Fruit fly (Drosophila melanogaster) whole organism, pupa: ENCODE measurements around the gene CG10581.

Experiments used
- CG10348 ChIP-seq: fragments of 200-800 bp; sonication (Bioruptor generic); IDR thresholded peaks from 2 replicates; pipeline ENCODE4 v1.3.6; 2022; ENCODE audit warnings: missing biosample characterization, missing genetic modification characterization
- CG12605 ChIP-seq: fragments of 200-800 bp; sonication (Bioruptor generic); IDR thresholded peaks from 2 replicates; pipeline ENCODE4 v1.3.6; 2022; ENCODE audit warnings: missing biosample characterization, missing genetic modification characterization
- CG13204 ChIP-seq: fragments of 200-800 bp; sonication (Bioruptor generic); optimal IDR thresholded peaks from 2 replicates; lab custom pipeline; 2018; ENCODE audit warnings: missing biosample characterization, mild to moderate bottlenecking, missing genetic modification characterization, moderate library complexity
- CG14655 ChIP-seq: fragments of 200-800 bp; sonication (Bioruptor generic); optimal IDR thresholded peaks from 3 replicates; lab custom pipeline; 2017; ENCODE audit warnings: mild to moderate bottlenecking, missing biosample characterization, missing genetic modification reagents, missing genetic modification characterization
- CG15710 ChIP-seq: fragments of 200-800 bp; sonication (Bioruptor generic); optimal IDR thresholded peaks from 2 replicates; lab custom pipeline; 2018; ENCODE audit warnings: missing biosample characterization, mild to moderate bottlenecking, missing genetic modification characterization, moderate library complexity
- CG17806 ChIP-seq: fragments of 200-800 bp; sonication (Bioruptor generic); optimal IDR thresholded peaks from 2 replicates; lab custom pipeline; 2018; ENCODE audit warnings: missing biosample characterization, mild to moderate bottlenecking, missing genetic modification characterization, moderate library complexity
- CG32121 ChIP-seq: fragments of 200-800 bp; sonication (Bioruptor generic); IDR thresholded peaks from 2 replicates; pipeline ENCODE4 v1.3.6; 2022; ENCODE audit warnings: missing biosample characterization, missing genetic modification characterization
- CG34367 ChIP-seq: fragments of 200-800 bp; sonication (Bioruptor generic); optimal IDR thresholded peaks from 2 replicates; lab custom pipeline; 2018; ENCODE audit warnings: missing biosample characterization, mild to moderate bottlenecking, missing genetic modification characterization
- CG4496 ChIP-seq: fragments of 200-800 bp; sonication (Bioruptor generic); IDR thresholded peaks from 3 replicates; pipeline ENCODE4 v1.3.6; 2022; ENCODE audit warnings: missing biosample characterization, missing genetic modification characterization
- CG8159 ChIP-seq: fragments of 200-800 bp; sonication (Bioruptor generic); optimal IDR thresholded peaks from 3 replicates; lab custom pipeline; 2018; ENCODE audit warnings: missing biosample characterization, mild to moderate bottlenecking, missing genetic modification characterization, moderate library complexity
- CG8301 ChIP-seq: fragments of 200-800 bp; sonication (Bioruptor generic); optimal IDR thresholded peaks from 2 replicates; lab custom pipeline; 2018; ENCODE audit warnings: missing biosample characterization, mild to moderate bottlenecking, missing genetic modification characterization
- CG9948 ChIP-seq: fragments of 200-800 bp; sonication (Bioruptor generic); optimal IDR thresholded peaks from 2 replicates; lab custom pipeline; 2018; ENCODE audit warnings: missing biosample characterization, mild to moderate bottlenecking, missing genetic modification characterization, moderate library complexity
- D1 ChIP-seq: fragments of 200-800 bp; sonication (Bioruptor generic); optimal IDR thresholded peaks from 2 replicates; lab custom pipeline; 2018; ENCODE audit warnings: missing biosample characterization, mild to moderate bottlenecking, missing genetic modification characterization, moderate library complexity
- EcR ChIP-seq: fragments of 200-800 bp; sonication (Bioruptor generic); optimal IDR thresholded peaks from 3 replicates; lab custom pipeline; 2019; ENCODE audit warnings: missing biosample characterization, missing genetic modification characterization, mild to moderate bottlenecking, moderate library complexity, missing genetic modification reagents
- Ets98B ChIP-seq: fragments of 200-800 bp; sonication (Bioruptor generic); IDR thresholded peaks from 2 replicates; pipeline ENCODE4 v1.3.6; 2022; ENCODE audit warnings: missing biosample characterization, missing genetic modification characterization
- Pif1A ChIP-seq: fragments of 200-800 bp; sonication (Bioruptor generic); optimal IDR thresholded peaks from 3 replicates; lab custom pipeline; 2016; ENCODE audit warnings: missing biosample characterization, missing genetic modification characterization
- Pif1B ChIP-seq: fragments of 200-800 bp; sonication (Bioruptor generic); optimal IDR thresholded peaks from 3 replicates; lab custom pipeline; 2016; ENCODE audit warnings: missing biosample characterization, missing genetic modification characterization
- Snoo ChIP-seq: fragments of 200-800 bp; sonication (Bioruptor generic); optimal IDR thresholded peaks from 3 replicates; lab custom pipeline; 2017; ENCODE audit warnings: missing biosample characterization, mild to moderate bottlenecking, missing genetic modification characterization, inconsistent platforms
- fd96Ca ChIP-seq: fragments of 200-800 bp; sonication (Bioruptor generic); IDR thresholded peaks from 3 replicates; pipeline ENCODE4 v1.3.6; 2022; ENCODE audit warnings: missing biosample characterization, missing genetic modification characterization
- gl ChIP-seq: fragments of 200-800 bp; sonication (Bioruptor generic); optimal IDR thresholded peaks from 2 replicates; lab custom pipeline; 2018; ENCODE audit warnings: missing biosample characterization, mild to moderate bottlenecking, missing genetic modification characterization
- rn ChIP-seq: fragments of 200-800 bp; sonication (Bioruptor generic); IDR thresholded peaks from 2 replicates; pipeline ENCODE4 v1.3.6; 2022; ENCODE audit warnings: missing biosample characterization, missing genetic modification characterization

Gene CG10581

dm6 chr3L:21023795-21024194 is 10.2 kb downstream of the CG10581 start:
- TF ChIP-seq EcR (no peak), CG8301 (tag; lab: Kevin White, UChicago) (no peak), Ets98B (GFP tag; lab: Robert Waterston, UW) (no peak), CG12605 (no peak), CG15710 (tag; lab: Kevin White, UChicago) (no peak), D1 (no peak), fd96Ca (GFP tag; lab: Robert Waterston, UW) (no peak), CG13204 (GFP tag; lab: Kevin White, UChicago) (no peak), CG4496 (GFP tag; lab: Robert Waterston, UW) (no peak), CG14655 (GFP tag; lab: Kevin White, UChicago) (no peak), Snoo (tag; lab: Kevin White, UChicago) (no peak), Pif1A (GFP tag; lab: Kevin White, UChicago) (no peak), CG9948 (tag; lab: Kevin White, UChicago) (no peak), Pif1B (GFP tag; lab: Kevin White, UChicago) (no peak)

- peak; percentile 37; the same call in 2 of the 3 replicates for TF ChIP-seq CG4496 (GFP tag; lab: Robert Waterston, UW)
- peak; percentile 14 for TF ChIP-seq Snoo (tag; lab: Kevin White, UChicago)
- no peak for TF ChIP-seq CG9948 (tag; lab: Kevin White, UChicago)
- no peak for TF ChIP-seq CG14655 (GFP tag; lab: Kevin White, UChicago)
- TF ChIP-seq CG32121 (GFP tag; lab: Robert Waterston, UW): peak; percentile 9; the same call in 1 of the 2 replicates
- no peak for TF ChIP-seq CG10348 (GFP tag; lab: Robert Waterston, UW)
- TF ChIP-seq gl (tag; lab: Kevin White, UChicago): no peak
- no peak for TF ChIP-seq D1
- no peak; the same call in 1 of the 2 replicates for TF ChIP-seq Ets98B (GFP tag; lab: Robert Waterston, UW)
- TF ChIP-seq Pif1B (GFP tag; lab: Kevin White, UChicago): no peak
- no peak for TF ChIP-seq Pif1A (GFP tag; lab: Kevin White, UChicago)
- no peak for TF ChIP-seq CG34367 (tag; lab: Kevin White, UChicago)
- no peak for TF ChIP-seq CG17806 (tag; lab: Kevin White, UChicago)
- no peak for TF ChIP-seq CG15710 (tag; lab: Kevin White, UChicago)
- peak; percentile 82 for TF ChIP-seq EcR
- no peak for TF ChIP-seq fd96Ca (GFP tag; lab: Robert Waterston, UW)
- no peak for TF ChIP-seq rn (GFP tag; lab: Robert Waterston, UW)
- no peak for TF ChIP-seq CG8159 (tag; lab: Kevin White, UChicago)
- no peak; the same call in none of the 2 replicates for TF ChIP-seq CG12605
- TF ChIP-seq CG8301 (tag; lab: Kevin White, UChicago): no peak
- no peak for TF ChIP-seq CG13204 (GFP tag; lab: Kevin White, UChicago)
These were observed 10.6 kb downstream of the CG10581 start for dm6 chr3L:21023364-21023763.

DNA sequence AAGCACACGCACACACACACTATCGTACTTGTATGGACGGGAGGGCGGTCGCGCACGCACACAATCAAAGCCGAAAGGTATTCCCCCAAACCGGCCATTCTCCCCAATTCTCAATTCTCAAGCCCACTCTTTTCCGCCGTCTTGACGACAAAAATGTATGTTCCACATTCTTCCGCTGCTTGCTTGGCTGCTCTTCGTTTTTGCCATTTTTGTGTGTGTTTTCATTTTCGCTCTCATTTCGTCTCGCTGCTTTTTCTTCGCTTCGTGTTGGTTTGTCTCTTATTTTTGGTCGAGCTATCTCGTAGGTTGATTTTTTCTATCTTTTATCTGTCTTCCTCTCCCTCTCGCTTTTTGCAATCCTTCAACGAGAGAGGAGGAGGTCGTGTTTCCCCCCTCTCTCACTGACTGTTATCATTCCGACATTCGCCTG is 19.5 kb downstream of the CG10581 start:
- TF ChIP-seq CG9948 (tag; lab: Kevin White, UChicago): peak; percentile 10
- no peak for TF ChIP-seq CG13204 (GFP tag; lab: Kevin White, UChicago)
- peak; percentile 4 for TF ChIP-seq EcR
- no peak for TF ChIP-seq CG10348 (GFP tag; lab: Robert Waterston, UW)
- TF ChIP-seq fd96Ca (GFP tag; lab: Robert Waterston, UW): peak; percentile 56; the same call in 2 of the 3 replicates
- TF ChIP-seq CG4496 (GFP tag; lab: Robert Waterston, UW): peak; percentile 35; the same call in 2 of the 3 replicates
- TF ChIP-seq Pif1B (GFP tag; lab: Kevin White, UChicago): peak; percentile 7
- peak; percentile 20 for TF ChIP-seq CG17806 (tag; lab: Kevin White, UChicago)
- no peak for TF ChIP-seq CG15710 (tag; lab: Kevin White, UChicago)
- TF ChIP-seq CG32121 (GFP tag; lab: Robert Waterston, UW): peak; percentile 37
- TF ChIP-seq CG12605: peak; percentile 77
- TF ChIP-seq D1: no peak
- peak; percentile 15 for TF ChIP-seq Pif1A (GFP tag; lab: Kevin White, UChicago)
- TF ChIP-seq rn (GFP tag; lab: Robert Waterston, UW): no peak
- TF ChIP-seq gl (tag; lab: Kevin White, UChicago): peak; percentile 74

dm6 chr3L:21013465-21013864 is 20.5 kb downstream of the CG10581 start:
- no peak for TF ChIP-seq CG34367 (tag; lab: Kevin White, UChicago)
- peak; percentile 31 for TF ChIP-seq Pif1B (GFP tag; lab: Kevin White, UChicago)
- TF ChIP-seq D1: no peak
- TF ChIP-seq Snoo (tag; lab: Kevin White, UChicago): no peak
- TF ChIP-seq fd96Ca (GFP tag; lab: Robert Waterston, UW): peak; percentile 66; the same call in 1 of the 3 replicates
- no peak for TF ChIP-seq CG8301 (tag; lab: Kevin White, UChicago)
- no peak for TF ChIP-seq CG12605
- no peak for TF ChIP-seq CG17806 (tag; lab: Kevin White, UChicago)
- no peak for TF ChIP-seq CG14655 (GFP tag; lab: Kevin White, UChicago)
- TF ChIP-seq CG8159 (tag; lab: Kevin White, UChicago): peak; percentile 34
- TF ChIP-seq Pif1A (GFP tag; lab: Kevin White, UChicago): no peak
- TF ChIP-seq CG4496 (GFP tag; lab: Robert Waterston, UW): 0 out of 3 replicates have a peak, but pooled peaks have one; percentile 30
- TF ChIP-seq CG13204 (GFP tag; lab: Kevin White, UChicago): peak; percentile 53
- TF ChIP-seq CG10348 (GFP tag; lab: Robert Waterston, UW): no peak
- TF ChIP-seq CG9948 (tag; lab: Kevin White, UChicago): peak; percentile 3
- no peak for TF ChIP-seq Ets98B (GFP tag; lab: Robert Waterston, UW)
- TF ChIP-seq CG32121 (GFP tag; lab: Robert Waterston, UW): 0 out of 2 replicates have a peak, but pooled peaks have one; percentile 22
- TF ChIP-seq gl (tag; lab: Kevin White, UChicago): peak; percentile 56
- TF ChIP-seq EcR: peak; percentile 58
- peak; percentile 38 for TF ChIP-seq CG15710 (tag; lab: Kevin White, UChicago)
- TF ChIP-seq rn (GFP tag; lab: Robert Waterston, UW): 0 out of 2 replicates have a peak, but pooled peaks have one; percentile 17

- TF ChIP-seq EcR (peak; percentile 36), CG32121 (GFP tag; lab: Robert Waterston, UW) (no peak), CG14655 (GFP tag; lab: Kevin White, UChicago) (no peak), Snoo (tag; lab: Kevin White, UChicago) (no peak), fd96Ca (GFP tag; lab: Robert Waterston, UW) (no peak; the same call in 2 of the 3 replicates), gl (tag; lab: Kevin White, UChicago) (no peak), Pif1B (GFP tag; lab: Kevin White, UChicago) (no peak), CG13204 (GFP tag; lab: Kevin White, UChicago) (no peak)
These were observed 22.3 kb downstream of the CG10581 start for dm6 chr3L:21011689-21012088.
